Worm (Caenorhabditis elegans): ENCODE results near the gene C08B11.9.

Gene C08B11.9

DNA sequence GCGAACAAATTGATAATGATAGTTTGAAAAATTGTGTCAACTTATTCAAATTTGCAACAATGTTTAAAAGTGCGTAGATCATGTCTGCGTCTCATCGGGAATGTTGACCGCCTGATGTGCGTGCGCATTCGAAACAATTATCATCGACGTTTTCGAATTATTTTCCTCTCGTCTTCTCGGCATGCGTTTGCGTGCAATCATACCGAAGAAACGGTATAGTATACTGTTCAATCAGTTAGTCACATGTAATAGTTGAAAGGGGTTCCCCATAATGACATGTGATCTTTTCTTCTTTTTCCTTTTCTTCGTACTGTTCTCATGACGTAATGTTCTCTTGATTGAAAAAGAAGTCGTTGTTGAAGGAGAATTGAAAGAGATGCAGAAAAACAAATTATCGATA is 21.2 kb downstream of the C08B11.9 start (continued):
- TF ChIP-seq lir-3 (tag; optimal IDR thresholded peaks at IDR 0.05) (no peak), hlh-11 (tag; optimal IDR thresholded peaks at IDR 0.05) (peak; percentile 97), F10B5.3 (tag; optimal IDR thresholded peaks at IDR 0.05) (no peak), nhr-102 (tag; optimal IDR thresholded peaks at IDR 0.05) (peak; percentile 36), mep-1 (tag; optimal IDR thresholded peaks at IDR 0.05) (peak; percentile 74), hmg-1.1 (GFP tag; IDR thresholded peaks at IDR 0.05) (peak; percentile 31), php-3 (GFP tag; IDR thresholded peaks at IDR 0.05) (0 out of 2 replicates have a peak, but pooled peaks have one; percentile 54), dpl-1 (GFP tag; optimal IDR thresholded peaks at IDR 0.05) (peak; percentile 25), T20F7.1 (GFP tag; optimal IDR thresholded peaks at IDR 0.05) (peak; percentile 78), nhr-25 (tag; optimal IDR thresholded peaks at IDR 0.05; ENCODE audit: borderline replicate concordance, insufficient read depth) (peak; percentile 53), dmd-6 (GFP tag; IDR thresholded peaks at IDR 0.05) (peak; percentile 97), nhr-76 (tag; optimal IDR thresholded peaks at IDR 0.05) (peak; percentile 32), ces-1 (GFP tag; optimal IDR thresholded peaks at IDR 0.05) (no peak), nhr-11 (tag; optimal IDR thresholded peaks at IDR 0.05) (peak; percentile 23), spr-3 (GFP tag; optimal IDR thresholded peaks at IDR 0.05) (no peak), Y48G9A.11 (GFP tag; IDR thresholded peaks at IDR 0.05) (no peak), mdl-1 (tag; optimal IDR thresholded peaks at IDR 0.05) (peak; percentile 86 to 96), ZK546.5 (tag; optimal IDR thresholded peaks at IDR 0.05) (no peak), lsy-2 (tag; optimal IDR thresholded peaks at IDR 0.05) (peak; percentile 59 to 82), F26F4.8 (GFP tag; conservative IDR thresholded peaks at IDR 0.05) (no peak), ceh-82 (tag; optimal IDR thresholded peaks at IDR 0.05) (no peak), zip-11 (GFP tag; IDR thresholded peaks at IDR 0.05) (no peak), T26A8.4 (GFP tag; IDR thresholded peaks at IDR 0.05) (0 out of 2 replicates have a peak, but pooled peaks have one; percentile 34), mes-2 (tag; optimal IDR thresholded peaks at IDR 0.05; ENCODE audit: poor library complexity, severe bottlenecking) (peak; percentile 44), nhr-28 (tag; optimal IDR thresholded peaks at IDR 0.05) (peak; percentile 87), lin-38 (GFP tag; IDR thresholded peaks at IDR 0.05) (peak; percentile 50), arid-1 (GFP tag; conservative IDR thresholded peaks at IDR 0.05) (peak; percentile 47; the same call in 1 of the 2 replicates), daf-16 (GFP tag; optimal IDR thresholded peaks at IDR 0.05) (no peak), daf-16 (tag; optimal IDR thresholded peaks at IDR 0.05) (peak; percentile 83), lin-13 (GFP tag; optimal IDR thresholded peaks at IDR 0.05) (peak; percentile 13), hlh-30 (tag; optimal IDR thresholded peaks at IDR 0.05; ENCODE audit: insufficient read depth) (peak; percentile 95), lin-1 (GFP tag; IDR thresholded peaks at IDR 0.05) (peak; percentile 60; the same call in 1 of the 2 replicates), ceh-20 (GFP tag; IDR thresholded peaks at IDR 0.05) (0 out of 2 replicates have a peak, but pooled peaks have one; percentile 36), sdz-12 (GFP tag; optimal IDR thresholded peaks at IDR 0.05) (no peak), saeg-2 (GFP tag; IDR thresholded peaks at IDR 0.05) (peak; percentile 68; the same call in 1 of the 2 replicates), nhr-48 (tag; optimal IDR thresholded peaks at IDR 0.05) (peak; percentile 96), ama-1 (optimal IDR thresholded peaks at IDR 0.05) (no peak), ztf-7 (tag; optimal IDR thresholded peaks at IDR 0.05) (peak; percentile 61), dve-1 (tag; optimal IDR thresholded peaks at IDR 0.05; ENCODE audit: insufficient read depth) (peak; percentile 95), madf-9 (GFP tag; conservative IDR thresholded peaks at IDR 0.05) (peak; percentile 6; the same call in 1 of the 2 replicates), D1046.2 (GFP tag; IDR thresholded peaks at IDR 0.05) (peak; percentile 62; the same call in 1 of the 2 replicates), set-16 (GFP tag; IDR thresholded peaks at IDR 0.05) (no peak), ztf-11 (tag; optimal IDR thresholded peaks at IDR 0.05) (no peak), nhr-6 (tag; optimal IDR thresholded peaks at IDR 0.05) (peak; percentile 40), Y75B8A.6 (GFP tag; IDR thresholded peaks at IDR 0.05) (no peak), aha-1 (tag) (peak; percentile 97), skn-1 (tag; optimal IDR thresholded peaks at IDR 0.05) (no peak), Y5F2A.4 (GFP tag; optimal IDR thresholded peaks at IDR 0.05) (no peak), duxl-1 (tag; optimal IDR thresholded peaks at IDR 0.05; ENCODE audit: poor library complexity) (no peak), ceh-62 (tag; optimal IDR thresholded peaks at IDR 0.05) (no peak), cey-2 (tag; optimal IDR thresholded peaks at IDR 0.05; ENCODE audit: borderline replicate concordance, insufficient read depth) (peak; percentile 58)
